Fruit fly (Drosophila melanogaster): ENCODE results near the gene CG32318.

Gene CG32318

DNA sequence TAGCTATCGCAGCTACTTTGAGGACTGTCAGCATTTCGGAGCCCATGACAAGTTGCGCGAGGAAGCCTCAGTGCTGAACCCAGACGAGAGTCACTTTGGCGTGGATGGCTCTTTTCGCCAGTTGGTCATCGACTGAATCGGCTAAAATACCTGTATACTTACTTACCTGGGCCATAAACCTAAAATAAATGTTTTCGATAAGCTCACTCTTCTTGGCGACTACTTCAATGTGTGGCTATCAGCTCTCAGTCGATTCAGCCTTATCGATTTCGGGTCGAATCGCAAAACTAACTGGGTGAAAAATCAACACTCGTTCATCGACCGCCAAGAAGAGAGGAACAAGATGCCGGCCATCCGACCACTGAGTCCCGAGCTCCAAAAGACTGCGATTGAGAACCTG lies 12.9 kb downstream of the CG32318 start, which contains the start of gene CG33966:
CG33966 (plus strand) TSS at position 301 of the 400 bp plus-strand sequence.
- TF ChIP-seq CG15710 (tag; optimal IDR thresholded peaks at IDR 0.05), result no peak
- TF ChIP-seq Snoo (tag; optimal IDR thresholded peaks at IDR 0.05), result no peak
- no peak for TF ChIP-seq CG32121 (GFP tag; IDR thresholded peaks at IDR 0.05)
- no peak for TF ChIP-seq Ets98B (GFP tag; IDR thresholded peaks at IDR 0.05)
- no peak for TF ChIP-seq rn (GFP tag; IDR thresholded peaks at IDR 0.05)
- TF ChIP-seq CG8301 (tag; optimal IDR thresholded peaks at IDR 0.05), result no peak
- no peak for TF ChIP-seq CG8159 (tag; optimal IDR thresholded peaks at IDR 0.05)
- TF ChIP-seq EcR (GFP tag; optimal IDR thresholded peaks at IDR 0.05), result no peak
- no peak for TF ChIP-seq D1 (tag; optimal IDR thresholded peaks at IDR 0.05)

DNA sequence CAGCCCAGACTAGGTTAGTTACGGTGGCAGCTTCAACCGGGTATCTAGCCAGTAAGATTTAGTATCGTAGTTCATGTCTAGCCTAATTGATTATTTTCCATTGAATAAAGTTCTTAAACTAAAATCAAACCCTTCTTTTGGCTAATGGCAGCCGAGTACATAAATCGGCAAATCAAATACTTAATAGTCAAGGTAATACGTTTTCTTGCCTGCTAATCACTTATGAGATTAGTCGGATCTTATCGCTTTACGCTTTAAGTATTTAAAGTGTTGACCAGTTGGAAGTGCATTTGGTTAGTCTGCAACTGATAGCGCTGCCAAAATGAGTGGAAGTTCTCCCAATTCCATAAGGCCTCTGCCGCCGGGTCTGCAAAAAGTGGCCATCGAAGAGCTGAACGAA lies 14.1 kb downstream of the CG32318 start, which contains the start of gene CG33965:
CG33965 (plus strand) TSS at position 301 of the 400 bp plus-strand sequence.
- TF ChIP-seq CG12605 (GFP tag; IDR thresholded peaks at IDR 0.05), result no peak
- TF ChIP-seq EcR (GFP tag; optimal IDR thresholded peaks at IDR 0.05), result no peak
- no peak for TF ChIP-seq Ets98B (GFP tag; IDR thresholded peaks at IDR 0.05)
- no peak for TF ChIP-seq CG8301 (tag; optimal IDR thresholded peaks at IDR 0.05)
- no peak for TF ChIP-seq gl (tag; optimal IDR thresholded peaks at IDR 0.05)
- no peak for TF ChIP-seq Pif1B (GFP tag; optimal IDR thresholded peaks at IDR 0.05)

DNA sequence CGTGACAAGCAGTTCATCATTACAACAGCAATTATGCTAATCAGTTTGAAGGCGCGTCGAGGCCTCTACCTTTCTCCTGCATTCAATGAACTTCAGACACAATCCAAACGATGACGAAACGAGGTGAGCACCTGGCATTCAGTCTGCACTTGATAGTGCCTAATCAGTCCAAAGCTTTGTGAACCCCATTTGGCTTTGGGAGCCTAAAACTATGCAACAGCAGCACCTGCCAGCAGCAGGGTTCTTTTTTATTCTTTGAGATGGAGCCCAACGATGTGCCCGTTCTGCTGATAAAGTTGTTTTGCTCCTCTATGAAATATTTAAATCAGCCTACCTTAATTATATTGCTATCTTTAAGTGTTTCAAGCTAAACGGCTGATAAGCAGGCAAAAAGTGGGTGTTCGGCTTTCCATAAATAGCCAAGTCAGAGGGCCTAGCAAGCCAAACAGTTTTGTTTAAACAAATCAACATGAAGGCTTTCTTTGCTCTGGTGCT lies 19.4 kb downstream of the CG32318 start, which contains the start of gene LysS:
LysS (plus strand) TSS at position 445 of the 495 bp plus-strand sequence.
- TF ChIP-seq fd96Ca (GFP tag; IDR thresholded peaks at IDR 0.05) (no peak), CG32121 (GFP tag; IDR thresholded peaks at IDR 0.05) (no peak), CG9948 (tag; optimal IDR thresholded peaks at IDR 0.05) (no peak), Pif1A (GFP tag; optimal IDR thresholded peaks at IDR 0.05) (no peak), CG4496 (GFP tag; IDR thresholded peaks at IDR 0.05) (no peak), CG10348 (GFP tag; IDR thresholded peaks at IDR 0.05) (no peak), CG13204 (GFP tag; optimal IDR thresholded peaks at IDR 0.05) (no peak), CG17806 (tag; optimal IDR thresholded peaks at IDR 0.05) (no peak), CG8159 (tag; optimal IDR thresholded peaks at IDR 0.05) (no peak)

DNA sequence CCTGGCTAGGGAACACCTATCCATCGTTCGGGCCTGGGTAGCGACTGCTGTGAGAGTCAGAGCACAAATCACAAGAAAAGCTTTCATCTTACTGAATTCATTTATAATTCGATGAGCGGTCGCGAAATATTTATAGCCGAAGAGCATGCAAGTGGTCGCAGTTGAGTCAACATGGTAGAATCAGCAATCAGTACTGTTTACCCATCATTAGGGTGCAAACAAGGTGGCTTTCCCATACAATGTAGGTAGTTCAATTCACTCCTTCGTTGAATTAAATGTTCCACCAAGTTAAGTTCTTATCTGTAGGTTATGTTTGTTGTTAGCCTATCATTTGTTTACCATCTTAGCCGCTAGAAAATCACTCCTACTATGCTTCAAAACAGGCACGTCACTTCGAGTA lies 28.1 kb downstream of the CG32318 start, which contains the start of gene LysP:
LysP (minus strand) TSS at position 101 of the 400 bp plus-strand sequence.
- no peak for TF ChIP-seq Ets98B (GFP tag; IDR thresholded peaks at IDR 0.05)
- TF ChIP-seq CG4496 (GFP tag; IDR thresholded peaks at IDR 0.05), result 0 out of 3 replicates have a peak, but pooled peaks have one; percentile 19

DNA sequence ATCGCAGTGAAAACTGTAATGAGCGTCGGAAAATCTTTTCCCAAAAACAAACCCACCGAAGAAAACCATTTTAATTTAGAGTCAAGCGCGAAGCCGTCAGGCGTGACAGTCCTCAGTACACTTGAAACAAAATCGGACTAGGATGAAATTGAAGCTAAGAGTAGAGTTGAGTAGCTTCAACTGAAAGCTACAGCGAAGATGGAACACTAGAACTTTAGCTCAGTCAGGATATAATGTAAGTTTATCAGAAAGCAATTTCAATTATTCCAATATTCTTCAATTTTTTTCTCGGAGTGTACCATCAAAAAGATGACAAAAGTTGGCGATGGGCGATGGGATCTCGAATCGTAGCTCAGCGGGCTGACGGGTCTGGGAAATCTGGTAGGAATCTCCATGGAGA lies 30.3 kb downstream of the CG32318 start:
- TF ChIP-seq CG9948 (tag; optimal IDR thresholded peaks at IDR 0.05), result no peak
- no peak for TF ChIP-seq Pif1B (GFP tag; optimal IDR thresholded peaks at IDR 0.05)
- no peak for TF ChIP-seq CG17806 (tag; optimal IDR thresholded peaks at IDR 0.05)
- TF ChIP-seq fd96Ca (GFP tag; IDR thresholded peaks at IDR 0.05), result peak; percentile 50; the same call in 2 of the 3 replicates
- TF ChIP-seq Snoo (tag; optimal IDR thresholded peaks at IDR 0.05), result no peak
- TF ChIP-seq rn (GFP tag; IDR thresholded peaks at IDR 0.05), result 0 out of 2 replicates have a peak, but pooled peaks have one; percentile 26
- TF ChIP-seq CG8301 (tag; optimal IDR thresholded peaks at IDR 0.05), result peak; percentile 45
- TF ChIP-seq CG10348 (GFP tag; IDR thresholded peaks at IDR 0.05), result no peak
- TF ChIP-seq EcR (GFP tag; optimal IDR thresholded peaks at IDR 0.05), result no peak
- no peak for TF ChIP-seq CG8159 (tag; optimal IDR thresholded peaks at IDR 0.05)
- no peak for TF ChIP-seq CG13204 (GFP tag; optimal IDR thresholded peaks at IDR 0.05)
- TF ChIP-seq Pif1A (GFP tag; optimal IDR thresholded peaks at IDR 0.05), result no peak
- no peak for TF ChIP-seq gl (tag; optimal IDR thresholded peaks at IDR 0.05)
- no peak for TF ChIP-seq CG34367 (tag; optimal IDR thresholded peaks at IDR 0.05)
- TF ChIP-seq CG15710 (tag; optimal IDR thresholded peaks at IDR 0.05), result no peak
- peak; percentile 36 for TF ChIP-seq CG14655 (GFP tag; optimal IDR thresholded peaks at IDR 0.05)
- no peak for TF ChIP-seq D1 (tag; optimal IDR thresholded peaks at IDR 0.05)
- TF ChIP-seq CG4496 (GFP tag; IDR thresholded peaks at IDR 0.05), result peak; percentile 51; the same call in 1 of the 3 replicates
- peak; percentile 41 for TF ChIP-seq Ets98B (GFP tag; IDR thresholded peaks at IDR 0.05)
- TF ChIP-seq CG12605 (GFP tag; IDR thresholded peaks at IDR 0.05), result no peak
- TF ChIP-seq CG32121 (GFP tag; IDR thresholded peaks at IDR 0.05), result no peak

DNA sequence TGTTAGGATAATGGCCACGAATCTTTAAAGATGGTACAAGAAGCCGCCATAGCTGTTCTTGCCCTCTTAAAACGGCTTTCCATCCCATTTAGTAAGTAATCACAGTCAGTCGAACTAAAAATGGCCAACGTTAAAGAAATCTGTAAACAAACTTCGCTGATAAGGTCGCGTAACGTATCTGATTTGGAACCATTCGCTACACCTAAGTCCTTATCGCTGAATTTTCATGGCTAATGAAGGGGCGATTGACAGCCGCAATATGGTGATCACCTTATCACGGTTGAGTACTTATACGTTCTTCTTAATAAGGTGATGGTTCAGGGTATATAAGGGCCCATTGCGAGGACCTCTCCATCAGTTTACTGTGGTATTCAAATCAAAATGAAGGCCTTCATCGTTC lies 34.2 kb downstream of the CG32318 start, which contains the start of gene LysE:
LysE (plus strand) TSS at position 257 of the 400 bp plus-strand sequence.
- TF ChIP-seq EcR (GFP tag; optimal IDR thresholded peaks at IDR 0.05) (no peak), CG32121 (GFP tag; IDR thresholded peaks at IDR 0.05) (no peak), CG14655 (GFP tag; optimal IDR thresholded peaks at IDR 0.05) (no peak), CG13204 (GFP tag; optimal IDR thresholded peaks at IDR 0.05) (no peak), CG12605 (GFP tag; IDR thresholded peaks at IDR 0.05) (no peak), Snoo (tag; optimal IDR thresholded peaks at IDR 0.05) (no peak)

DNA sequence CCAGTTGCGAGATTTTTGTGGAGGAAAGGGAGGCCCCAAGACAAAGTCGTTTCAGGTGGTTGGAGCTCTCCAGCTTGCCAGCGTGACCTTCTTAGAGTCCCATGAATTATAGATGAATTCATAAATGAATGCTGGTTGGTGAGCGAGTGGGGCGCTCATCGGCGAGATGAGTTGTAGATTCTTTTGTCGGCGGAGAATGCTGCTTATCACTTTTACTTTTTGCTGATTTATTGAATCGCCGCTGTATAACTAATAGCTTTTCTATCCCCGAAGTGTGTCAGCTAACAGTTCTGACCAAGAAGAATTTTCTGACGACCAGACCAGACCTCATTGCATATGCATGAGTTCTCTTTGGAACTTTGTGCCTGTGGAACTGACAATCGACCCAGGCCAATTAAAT lies 34.6 kb downstream of the CG32318 start:
- TF ChIP-seq Pif1A (GFP tag; optimal IDR thresholded peaks at IDR 0.05), result no peak
- TF ChIP-seq gl (tag; optimal IDR thresholded peaks at IDR 0.05), result no peak
- TF ChIP-seq CG12605 (GFP tag; IDR thresholded peaks at IDR 0.05), result no peak
- no peak for TF ChIP-seq CG9948 (tag; optimal IDR thresholded peaks at IDR 0.05)
- no peak for TF ChIP-seq fd96Ca (GFP tag; IDR thresholded peaks at IDR 0.05)
- TF ChIP-seq Pif1B (GFP tag; optimal IDR thresholded peaks at IDR 0.05), result no peak
- TF ChIP-seq CG32121 (GFP tag; IDR thresholded peaks at IDR 0.05), result no peak
- TF ChIP-seq D1 (tag; optimal IDR thresholded peaks at IDR 0.05), result no peak
- no peak for TF ChIP-seq EcR (GFP tag; optimal IDR thresholded peaks at IDR 0.05)
- TF ChIP-seq CG4496 (GFP tag; IDR thresholded peaks at IDR 0.05), result no peak
- TF ChIP-seq rn (GFP tag; IDR thresholded peaks at IDR 0.05), result no peak
